Fruit fly (Drosophila melanogaster): ENCODE measurements around the gene Ccdc85.

dm6 chr2L:3034969-3035368 lies 35.9 kb downstream of the Ccdc85 start, which contains the start of gene CG17258:
- TF ChIP-seq pan (optimal IDR thresholded peaks at IDR 0.05): no peak
- no peak for TF ChIP-seq usp (GFP tag; optimal IDR thresholded peaks at IDR 0.05)
- no peak for TF ChIP-seq psq (optimal IDR thresholded peaks at IDR 0.05)
- TF ChIP-seq EcR (GFP tag; optimal IDR thresholded peaks at IDR 0.05): no peak
- no peak for TF ChIP-seq CG8478 (optimal IDR thresholded peaks at IDR 0.05)
